Fruit fly (Drosophila melanogaster) whole organism, embryonic: Measurements from ENCODE around the gene Phyhd1.

ENCODE experiments used
- Atf6 ChIP-seq: fragments of 200-800 bp; sonication (Bioruptor generic); IDR thresholded peaks from 2 replicates; pipeline ENCODE4 v1.3.6; 2022; ENCODE audit warnings: missing biosample characterization, missing genetic modification characterization
- CG11560 ChIP-seq: fragments of 200-800 bp; sonication (Bioruptor generic); IDR thresholded peaks from 3 replicates; pipeline ENCODE4 v1.3.6; 2022; ENCODE audit warnings: missing biosample characterization, missing genetic modification characterization
- CG12071 ChIP-seq: fragments of 200-800 bp; sonication (Bioruptor generic); optimal IDR thresholded peaks from 3 replicates; lab custom pipeline; 2018; ENCODE audit warnings: missing biosample characterization, mild to moderate bottlenecking, missing genetic modification characterization
- CG12155 ChIP-seq: fragments of 200-800 bp; sonication (Bioruptor generic); optimal IDR thresholded peaks from 3 replicates; lab custom pipeline; 2016; ENCODE audit warnings: missing biosample characterization, missing genetic modification characterization
- CG12299 ChIP-seq: fragments of 200-800 bp; sonication (Bioruptor generic); optimal IDR thresholded peaks from 2 replicates; lab custom pipeline; 2018; ENCODE audit warnings: missing biosample characterization, mild to moderate bottlenecking, missing genetic modification characterization
- CG12942 ChIP-seq: fragments of 200-800 bp; sonication (Bioruptor generic); optimal IDR thresholded peaks from 3 replicates; lab custom pipeline; 2016; ENCODE audit warnings: missing biosample characterization, missing genetic modification characterization
- CG16863 ChIP-seq: fragments of 200-800 bp; sonication (Bioruptor generic); optimal IDR thresholded peaks from 3 replicates; lab custom pipeline; 2016; ENCODE audit warnings: missing biosample characterization, missing genetic modification characterization
- CG30020 ChIP-seq: fragments of 200-800 bp; optimal IDR thresholded peaks from 2 replicates; lab custom pipeline; 2019; ENCODE audit warnings: missing biosample characterization, mild to moderate bottlenecking, missing genetic modification characterization, moderate library complexity
- CG31224 ChIP-seq: fragments of 200-800 bp; sonication (Bioruptor generic); IDR thresholded peaks from 2 replicates; pipeline ENCODE4 v1.3.6; 2022; ENCODE audit warnings: missing biosample characterization, missing genetic modification characterization
- CG32772 ChIP-seq: fragments of 200-800 bp; sonication (Bioruptor generic); IDR thresholded peaks from 2 replicates; pipeline ENCODE4 v1.3.6; 2022; ENCODE audit warnings: missing biosample characterization, missing genetic modification characterization
- CG3726 ChIP-seq: fragments of 200-800 bp; sonication (Bioruptor generic); IDR thresholded peaks from 3 replicates; pipeline ENCODE4, ENCODE4 v1.3.6; 2022; ENCODE audit warnings: missing biosample characterization, missing genetic modification characterization
- CG4328 ChIP-seq: fragments of 200-800 bp; sonication (Bioruptor generic); optimal IDR thresholded peaks from 3 replicates; lab custom pipeline; 2017; ENCODE audit warnings: missing biosample characterization, missing genetic modification reagents, missing genetic modification characterization
- CG4360 ChIP-seq: fragments of 200-800 bp; sonication (Bioruptor generic); IDR thresholded peaks from 2 replicates; pipeline ENCODE4 v1.3.6; 2022; ENCODE audit warnings: missing biosample characterization, missing genetic modification characterization
- CG4707 ChIP-seq: fragments of 200-800 bp; sonication (Bioruptor generic); optimal IDR thresholded peaks from 2 replicates; lab custom pipeline; 2018; ENCODE audit warnings: missing biosample characterization, mild to moderate bottlenecking, missing genetic modification characterization, moderate library complexity
- CG7357 ChIP-seq: fragments of 200-800 bp; sonication (Bioruptor generic); IDR thresholded peaks from 3 replicates; pipeline ENCODE4 v1.3.6; 2022; ENCODE audit warnings: missing biosample characterization, missing genetic modification characterization
- CG7372 ChIP-seq: fragments of 200-800 bp; sonication (Bioruptor generic); IDR thresholded peaks from 2 replicates; pipeline ENCODE4 v1.3.6; 2022; ENCODE audit warnings: missing biosample characterization, missing genetic modification characterization
- CG8290 ChIP-seq, 3 experiments: fragments of 200-800 bp; sonication (Bioruptor generic); optimal IDR thresholded peaks; 2 replicates each; lab custom pipeline; 2016 to 2019; ENCODE audit warnings: missing biosample characterization in 3 of 3, missing genetic modification characterization in 3 of 3, mild to moderate bottlenecking in 2 of 3, moderate library complexity in 1 of 3
- CG9609 ChIP-seq: fragments of 200-800 bp; sonication (Bioruptor generic); optimal IDR thresholded peaks from 3 replicates; lab custom pipeline; 2016; ENCODE audit warnings: missing biosample characterization, missing genetic modification characterization
- CkIIα-i1 ChIP-seq: fragments of 200-800 bp; sonication (Bioruptor generic); IDR thresholded peaks from 2 replicates; pipeline ENCODE4 v1.3.6; 2022; ENCODE audit warnings: missing biosample characterization, missing genetic modification characterization
- Deaf1 ChIP-seq: fragments of 200-800 bp; optimal IDR thresholded peaks from 3 replicates; lab custom pipeline; 2019; ENCODE audit warnings: missing biosample characterization, mild to moderate bottlenecking, missing genetic modification characterization, moderate library complexity
- Doc3 ChIP-seq: fragments of 200-800 bp; sonication (Bioruptor generic); IDR thresholded peaks from 3 replicates; pipeline ENCODE4 v1.3.6; 2022; ENCODE audit warnings: missing biosample characterization, missing genetic modification characterization; ENCODE audit not compliant: partially characterized antibody
- Elba2 ChIP-seq: fragments of 200-800 bp; sonication (Bioruptor generic); optimal IDR thresholded peaks from 3 replicates; lab custom pipeline; 2016; ENCODE audit warnings: missing biosample characterization, missing genetic modification characterization
- MESR4 ChIP-seq: fragments of 200-800 bp; sonication (Bioruptor generic); optimal IDR thresholded peaks from 2 replicates; lab custom pipeline; 2018; ENCODE audit warnings: missing biosample characterization, mild to moderate bottlenecking, missing genetic modification characterization, moderate library complexity
- Oaz ChIP-seq: fragments of 200-800 bp; sonication (Bioruptor generic); IDR thresholded peaks from 2 replicates; pipeline ENCODE4 v1.3.6; 2022; ENCODE audit warnings: missing biosample characterization, missing genetic modification characterization
- PHDP ChIP-seq: fragments of 200-800 bp; sonication (Bioruptor generic); optimal IDR thresholded peaks from 3 replicates; lab custom pipeline; 2018; ENCODE audit warnings: missing biosample characterization, mild to moderate bottlenecking, missing genetic modification characterization, moderate library complexity
- Usf ChIP-seq: fragments of 200-800 bp; sonication (Bioruptor generic); optimal IDR thresholded peaks from 2 replicates; lab custom pipeline; 2017; ENCODE audit warnings: missing genotype, missing biosample characterization, missing genetic modification characterization
- Xbp1 ChIP-seq: fragments of 200-800 bp; sonication (Bioruptor generic); optimal IDR thresholded peaks from 3 replicates; lab custom pipeline; 2016; ENCODE audit warnings: missing biosample characterization, mild to moderate bottlenecking, missing genetic modification characterization
- Xrp1 ChIP-seq: fragments of 200-800 bp; sonication (Bioruptor generic); IDR thresholded peaks from 2 replicates; pipeline ENCODE4 v1.3.6; 2022; ENCODE audit warnings: missing biosample characterization, missing genetic modification characterization
- ap ChIP-seq: fragments of 200-800 bp; sonication (Bioruptor generic); IDR thresholded peaks from 2 replicates; pipeline ENCODE4 v1.3.6; 2022; ENCODE audit warnings: missing biosample characterization, missing genetic modification characterization
- disco-r ChIP-seq: fragments of 200-800 bp; sonication (Bioruptor generic); optimal IDR thresholded peaks from 2 replicates; lab custom pipeline; 2016; ENCODE audit warnings: missing biosample characterization, missing genetic modification characterization
- ewg ChIP-seq: fragments of 200-800 bp; sonication (Bioruptor generic); optimal IDR thresholded peaks from 3 replicates; lab custom pipeline; 2017; ENCODE audit warnings: mild to moderate bottlenecking, missing biosample characterization, missing genetic modification reagents, missing genetic modification characterization
- exex ChIP-seq: fragments of 200-800 bp; sonication (Bioruptor generic); optimal IDR thresholded peaks from 4 replicates; lab custom pipeline; 2018; ENCODE audit warnings: missing biosample characterization, mild to moderate bottlenecking, missing genetic modification characterization, moderate library complexity
- fd3F ChIP-seq: fragments of 200-800 bp; sonication (Bioruptor generic); optimal IDR thresholded peaks from 2 replicates; lab custom pipeline; 2018; ENCODE audit warnings: missing biosample characterization, mild to moderate bottlenecking, missing genetic modification characterization, moderate library complexity
- fd96Cb ChIP-seq: fragments of 200-800 bp; sonication (Bioruptor generic); optimal IDR thresholded peaks from 2 replicates; lab custom pipeline; 2018; ENCODE audit warnings: missing biosample characterization, mild to moderate bottlenecking, missing genetic modification characterization, moderate library complexity
- gcm2 ChIP-seq: fragments of 200-800 bp; sonication (Bioruptor generic); optimal IDR thresholded peaks from 2 replicates; lab custom pipeline; 2016; ENCODE audit warnings: missing biosample characterization, missing genetic modification characterization
- gfzf ChIP-seq: fragments of 200-800 bp; sonication (Bioruptor generic); optimal IDR thresholded peaks from 2 replicates; lab custom pipeline; 2016; ENCODE audit warnings: missing biosample characterization, mild to moderate bottlenecking, missing genetic modification characterization, moderate library complexity
- grn ChIP-seq: fragments of 200-800 bp; sonication (Bioruptor generic); optimal IDR thresholded peaks from 3 replicates; lab custom pipeline; 2017; ENCODE audit warnings: missing biosample characterization, missing genetic modification characterization
- gsb-n ChIP-seq: fragments of 200-800 bp; sonication (Bioruptor generic); optimal IDR thresholded peaks from 3 replicates; lab custom pipeline; 2018; ENCODE audit warnings: missing biosample characterization, mild to moderate bottlenecking, missing genetic modification characterization
- knrl ChIP-seq: fragments of 200-800 bp; sonication (Bioruptor generic); IDR thresholded peaks from 3 replicates; pipeline ENCODE4 v1.3.6; 2022; ENCODE audit warnings: missing biosample characterization, missing genetic modification characterization; ENCODE audit not compliant: partially characterized antibody
- lov ChIP-seq, 2 experiments: fragments of 200-800 bp in 1 of 2; fragments of >200 bp in 1 of 2; sonication (Bioruptor generic) in 1 of 2; IDR thresholded peaks in 1 of 2; optimal IDR thresholded peaks in 1 of 2; 2 replicates in 1 of 2; 3 replicates in 1 of 2; pipeline versions ENCODE4 v1.3.6 to Lab custom; 2017 to 2022; ENCODE audit warnings: missing biosample characterization in 1 of 2, missing genetic modification characterization in 1 of 2
- pnt ChIP-seq: fragments of 200-800 bp; sonication (Bioruptor generic); optimal IDR thresholded peaks from 3 replicates; lab custom pipeline; 2016; ENCODE audit warnings: missing biosample characterization, missing genetic modification characterization
- pzg ChIP-seq: fragments of 200-800 bp; sonication (Bioruptor generic); optimal IDR thresholded peaks from 3 replicates; lab custom pipeline; 2018; ENCODE audit warnings: missing biosample characterization, mild to moderate bottlenecking, missing genetic modification characterization, moderate library complexity
- repo ChIP-seq: fragments of 200-800 bp; sonication (Bioruptor generic); optimal IDR thresholded peaks from 2 replicates; lab custom pipeline; 2016; ENCODE audit warnings: missing biosample characterization, missing genetic modification characterization
- sens-2 ChIP-seq: fragments of 200-800 bp; sonication (Bioruptor generic); IDR thresholded peaks from 2 replicates; pipeline ENCODE4 v1.3.6; 2022; ENCODE audit warnings: missing biosample characterization, missing genetic modification characterization
- slou ChIP-seq: fragments of 200-800 bp; sonication (Bioruptor generic); optimal IDR thresholded peaks from 3 replicates; lab custom pipeline; 2016; ENCODE audit warnings: missing biosample characterization, missing genetic modification characterization
- tap ChIP-seq: fragments of 200-800 bp; optimal IDR thresholded peaks from 3 replicates; lab custom pipeline; 2019; ENCODE audit warnings: missing biosample characterization, mild to moderate bottlenecking, missing genetic modification characterization, moderate library complexity
- tio ChIP-seq: fragments of 200-800 bp; sonication (Bioruptor generic); optimal IDR thresholded peaks from 2 replicates; lab custom pipeline; 2017; ENCODE audit warnings: missing biosample characterization, missing genetic modification characterization, inconsistent platforms
- toy ChIP-seq: fragments of 200-800 bp; sonication (Bioruptor generic); IDR thresholded peaks from 2 replicates; pipeline ENCODE4 v1.3.6; 2022; ENCODE audit warnings: missing biosample characterization, missing genetic modification characterization
- usp ChIP-seq: fragments of >200 bp; optimal IDR thresholded peaks from 2 replicates; lab custom pipeline; 2017; ENCODE audit warnings: missing biosample characterization, missing genetic modification characterization
- yki ChIP-seq: fragments of >200 bp; optimal IDR thresholded peaks from 3 replicates; lab custom pipeline; 2018

The Phyhd1 gene

DNA sequence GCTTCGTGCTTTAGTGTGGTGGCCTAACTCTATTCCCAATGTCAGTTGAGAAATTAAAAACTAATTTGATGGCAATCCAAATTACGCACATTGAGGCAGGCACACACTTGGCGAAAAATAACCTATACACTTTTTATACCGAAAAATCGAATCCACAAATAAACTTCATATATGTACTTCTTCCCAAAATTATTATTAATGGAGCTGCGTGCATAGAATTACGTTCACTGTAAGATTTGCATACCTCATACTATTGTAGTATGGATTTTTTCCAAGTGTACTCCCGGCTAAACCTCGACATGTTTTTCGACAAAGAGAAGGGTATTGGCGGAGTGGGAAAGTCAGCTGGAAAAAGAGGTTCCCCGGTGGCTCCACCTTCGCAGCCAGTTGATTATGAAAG is 3.6 kb upstream of the Phyhd1 start (continued):
- no peak for TF ChIP-seq Doc3 (GFP tag; lab: Robert Waterston, UW)
- peak; percentile 68; the same call in 1 of the 3 replicates for TF ChIP-seq CG3726 (GFP tag; lab: Robert Waterston, UW)
- 0 out of 3 replicates have a peak, but pooled peaks have one; percentile 17 for TF ChIP-seq CG7357
- TF ChIP-seq CG12942 (GFP tag; lab: Kevin White, UChicago): peak; percentile 36
- TF ChIP-seq CG4707 (GFP tag; lab: Kevin White, UChicago): peak; percentile 17
- TF ChIP-seq CG30020 (tag; lab: Kevin White, UChicago): no peak
- no peak for TF ChIP-seq MESR4 (GFP tag; lab: Kevin White, UChicago)
- TF ChIP-seq CG12071 (GFP tag; lab: Kevin White, UChicago): peak; percentile 25
- TF ChIP-seq fd3F (GFP tag; lab: Kevin White, UChicago): peak; percentile 10
- no peak for TF ChIP-seq disco-r
- TF ChIP-seq CG31224 (GFP tag; lab: Robert Waterston, UW): no peak; the same call in 1 of the 2 replicates
- peak; percentile 4 for TF ChIP-seq Deaf1 (tag; lab: Kevin White, UChicago)
- TF ChIP-seq sens-2 (GFP tag; lab: Robert Waterston, UW): peak; percentile 71
- no peak for TF ChIP-seq CG8290 (GFP tag; optimal IDR thresholded peaks at IDR 0.05; lab: Kevin White, UChicago)
- TF ChIP-seq CG8290 (tag; optimal IDR thresholded peaks at IDR 0.05; lab: Kevin White, UChicago): peak in 1 of 2 experiments; percentile 63
- TF ChIP-seq CkIIα-i1 (GFP tag; lab: Robert Waterston, UW): 0 out of 2 replicates have a peak, but pooled peaks have one; percentile 27
- TF ChIP-seq pzg: no peak
- no peak for TF ChIP-seq Usf (GFP tag; lab: Kevin White, UChicago)
- no peak for TF ChIP-seq grn (GFP tag; lab: Kevin White, UChicago)
- peak; percentile 51; the same call in 1 of the 2 replicates for TF ChIP-seq Atf6
- TF ChIP-seq CG4360 (GFP tag; lab: Robert Waterston, UW): peak; percentile 13; the same call in 1 of the 2 replicates
- 0 out of 2 replicates have a peak, but pooled peaks have one; percentile 34 for TF ChIP-seq CG7372 (GFP tag; lab: Robert Waterston, UW)
- 0 out of 2 replicates have a peak, but pooled peaks have one; percentile 26 for TF ChIP-seq Oaz (GFP tag; lab: Robert Waterston, UW)
- peak; percentile 16 for TF ChIP-seq tio (GFP tag; lab: Kevin White, UChicago)
- peak; percentile 63 for TF ChIP-seq Xbp1 (GFP tag; lab: Kevin White, UChicago)
- TF ChIP-seq CG12155 (GFP tag; lab: Kevin White, UChicago): peak; percentile 3
- TF ChIP-seq CG4328: no peak
- peak; percentile 33 for TF ChIP-seq CG9609 (GFP tag; lab: Kevin White, UChicago)
- no peak for TF ChIP-seq CG12299 (tag; lab: Kevin White, UChicago)
- peak; percentile 61 for TF ChIP-seq pnt (GFP tag; lab: Kevin White, UChicago)
- TF ChIP-seq yki (lab: Kevin White, UChicago): no peak
- peak; percentile 49 for TF ChIP-seq gsb-n (tag; lab: Kevin White, UChicago)
- TF ChIP-seq CG32772 (GFP tag; lab: Robert Waterston, UW): no peak
- peak; percentile 56; the same call in 1 of the 2 replicates for TF ChIP-seq ap (GFP tag; lab: Robert Waterston, UW)
- no peak for TF ChIP-seq Elba2
- no peak for TF ChIP-seq usp (GFP tag; lab: Kevin White, UChicago)
- TF ChIP-seq lov (optimal IDR thresholded peaks at IDR 0.05; lab: Kevin White, UChicago): no peak
- TF ChIP-seq lov (GFP tag; IDR thresholded peaks at IDR 0.05; lab: Robert Waterston, UW): 0 out of 3 replicates have a peak, but pooled peaks have one; percentile 40
- TF ChIP-seq CG11560: no peak
- TF ChIP-seq ewg (GFP tag; lab: Kevin White, UChicago): peak; percentile 54
- peak; percentile 42 for TF ChIP-seq PHDP
- no peak for TF ChIP-seq gcm2 (GFP tag; lab: Kevin White, UChicago)
- no peak for TF ChIP-seq exex (tag; lab: Kevin White, UChicago)
- TF ChIP-seq fd96Cb (tag; lab: Kevin White, UChicago): peak; percentile 53
- no peak for TF ChIP-seq knrl (GFP tag; lab: Robert Waterston, UW)
- peak; percentile 34 for TF ChIP-seq CG16863 (GFP tag; lab: Kevin White, UChicago)
- peak; percentile 75 for TF ChIP-seq Xrp1 (GFP tag; lab: Robert Waterston, UW)
- peak; percentile 72 for TF ChIP-seq tap (tag; lab: Kevin White, UChicago)
- TF ChIP-seq toy: no peak
- TF ChIP-seq repo (GFP tag; lab: Kevin White, UChicago): no peak
- no peak for TF ChIP-seq slou
- no peak for TF ChIP-seq gfzf (GFP tag; lab: Kevin White, UChicago)
